Fruit fly (Drosophila melanogaster) whole organism, embryonic: ENCODE results near the gene Eig71Ej.
A peak's percentile ranks its signal among the peaks of the same experiment; 100 is the strongest.

Experiments
- Ada2b ChIP-seq: fragments of 200-800 bp; sonication (Bioruptor generic); IDR thresholded peaks from 2 replicates; pipeline ENCODE4 v1.3.6; 2022; ENCODE audit warnings: missing biosample characterization, missing genetic modification characterization
- Antp ChIP-seq: fragments of 200-800 bp; sonication (Bioruptor generic); optimal IDR thresholded peaks from 3 replicates; lab custom pipeline; 2016; ENCODE audit warnings: missing biosample characterization, missing genetic modification characterization
- CG10366 ChIP-seq: fragments of 200-800 bp; sonication (Bioruptor generic); IDR thresholded peaks from 2 replicates; pipeline ENCODE4 v1.3.6; 2022; ENCODE audit warnings: missing biosample characterization, missing genetic modification characterization
- CG10565 ChIP-seq: fragments of 200-800 bp; sonication (Bioruptor generic); optimal IDR thresholded peaks from 3 replicates; lab custom pipeline; 2016; ENCODE audit warnings: missing biosample characterization, mild to moderate bottlenecking, missing genetic modification characterization
- CG12071 ChIP-seq: fragments of 200-800 bp; sonication (Bioruptor generic); optimal IDR thresholded peaks from 3 replicates; lab custom pipeline; 2018; ENCODE audit warnings: missing biosample characterization, mild to moderate bottlenecking, missing genetic modification characterization
- CG12391 ChIP-seq: fragments of 200-800 bp; sonication (Bioruptor generic); optimal IDR thresholded peaks from 3 replicates; lab custom pipeline; 2018; ENCODE audit warnings: missing biosample characterization, mild to moderate bottlenecking, missing genetic modification characterization, moderate library complexity
- CG12744 ChIP-seq: fragments of 200-800 bp; sonication (Bioruptor generic); optimal IDR thresholded peaks from 2 replicates; lab custom pipeline; 2016; ENCODE audit warnings: missing biosample characterization, missing genetic modification characterization
- CG13775 ChIP-seq: fragments of 200-800 bp; sonication (Bioruptor generic); optimal IDR thresholded peaks from 3 replicates; lab custom pipeline; 2017; ENCODE audit warnings: missing biosample characterization, mild to moderate bottlenecking, missing genetic modification characterization
- CG15514 ChIP-seq: fragments of 200-800 bp; sonication (Bioruptor generic); optimal IDR thresholded peaks from 3 replicates; lab custom pipeline; 2017; ENCODE audit warnings: missing biosample characterization, missing genetic modification characterization, mild to moderate bottlenecking, moderate library complexity, missing genetic modification reagents
- CG17829 ChIP-seq: fragments of 200-800 bp; optimal IDR thresholded peaks from 2 replicates; lab custom pipeline; 2019; ENCODE audit warnings: missing biosample characterization, mild to moderate bottlenecking, missing genetic modification characterization, moderate library complexity
- CG2116 ChIP-seq: fragments of 200-800 bp; sonication (Bioruptor generic); optimal IDR thresholded peaks from 3 replicates; lab custom pipeline; 2018; ENCODE audit warnings: missing biosample characterization, mild to moderate bottlenecking, missing genetic modification characterization
- CG2120 ChIP-seq: fragments of 200-800 bp; sonication (Bioruptor generic); optimal IDR thresholded peaks from 3 replicates; lab custom pipeline; 2016; ENCODE audit warnings: missing biosample characterization, missing genetic modification characterization
- CG31365 ChIP-seq: fragments of 200-800 bp; sonication (Bioruptor generic); optimal IDR thresholded peaks from 2 replicates; lab custom pipeline; 2018; ENCODE audit warnings: missing biosample characterization, mild to moderate bottlenecking, missing genetic modification characterization
- CG3163 ChIP-seq: fragments of 200-800 bp; sonication (Bioruptor generic); optimal IDR thresholded peaks from 3 replicates; lab custom pipeline; 2016; ENCODE audit warnings: missing biosample characterization, missing genetic modification characterization
- CG6765 ChIP-seq: fragments of 200-800 bp; sonication (Bioruptor generic); optimal IDR thresholded peaks from 3 replicates; lab custom pipeline; 2017; ENCODE audit warnings: missing biosample characterization, mild to moderate bottlenecking, missing genetic modification characterization
- CG7556 ChIP-seq: fragments of 200-800 bp; sonication (Bioruptor generic); optimal IDR thresholded peaks from 2 replicates; lab custom pipeline; 2017; ENCODE audit warnings: missing biosample characterization, mild to moderate bottlenecking, missing genetic modification characterization
- CG7839 ChIP-seq: fragments of 200-800 bp; sonication (Bioruptor generic); optimal IDR thresholded peaks from 3 replicates; lab custom pipeline; 2018; ENCODE audit warnings: missing biosample characterization, mild to moderate bottlenecking, missing genetic modification characterization, moderate library complexity
- CG8281 ChIP-seq: fragments of 200-800 bp; sonication (Bioruptor generic); optimal IDR thresholded peaks from 2 replicates; lab custom pipeline; 2018; ENCODE audit warnings: missing biosample characterization, mild to moderate bottlenecking, missing genetic modification characterization, moderate library complexity
- CG8290 ChIP-seq, 3 experiments: fragments of 200-800 bp; sonication (Bioruptor generic); optimal IDR thresholded peaks; 2 replicates each; lab custom pipeline; 2016 to 2019; ENCODE audit warnings: missing biosample characterization in 3 of 3, missing genetic modification characterization in 3 of 3, mild to moderate bottlenecking in 2 of 3, moderate library complexity in 1 of 3
- CrebB ChIP-seq: fragments of 200-800 bp; sonication (Bioruptor generic); optimal IDR thresholded peaks from 3 replicates; lab custom pipeline; 2018; ENCODE audit warnings: missing biosample characterization, mild to moderate bottlenecking, missing genetic modification characterization
- Fer3 ChIP-seq: fragments of 200-800 bp; sonication (Bioruptor generic); optimal IDR thresholded peaks from 2 replicates; lab custom pipeline; 2018; ENCODE audit warnings: missing biosample characterization, mild to moderate bottlenecking, missing genetic modification characterization, moderate library complexity
- Gsc ChIP-seq: fragments of 200-800 bp; sonication (Bioruptor generic); IDR thresholded peaks from 2 replicates; pipeline ENCODE4 v1.3.6; 2022; ENCODE audit warnings: missing biosample characterization, missing genetic modification characterization
- MESR4 ChIP-seq: fragments of 200-800 bp; sonication (Bioruptor generic); optimal IDR thresholded peaks from 2 replicates; lab custom pipeline; 2018; ENCODE audit warnings: missing biosample characterization, mild to moderate bottlenecking, missing genetic modification characterization, moderate library complexity
- Mad ChIP-seq: fragments of 200-800 bp; sonication (Bioruptor generic); optimal IDR thresholded peaks from 2 replicates; lab custom pipeline; 2016; ENCODE audit warnings: missing biosample characterization, missing genetic modification characterization
- Med ChIP-seq: fragments of 200-800 bp; sonication (Bioruptor generic); peaks from one replicate; lab custom pipeline; 2016; ENCODE audit warnings: missing biosample characterization, missing genetic modification characterization, mild to moderate bottlenecking, inconsistent platforms, moderate library complexity
- NFAT ChIP-seq: fragments of 200-800 bp; sonication (Bioruptor generic); IDR thresholded peaks from 2 replicates; pipeline ENCODE4 v1.3.6; 2022; ENCODE audit warnings: missing biosample characterization, missing genetic modification characterization
- NfI ChIP-seq: fragments of 200-800 bp; sonication (Bioruptor generic); optimal IDR thresholded peaks from 3 replicates; lab custom pipeline; 2018; ENCODE audit warnings: missing biosample characterization, mild to moderate bottlenecking, missing genetic modification characterization, moderate library complexity
- Oaz ChIP-seq: fragments of 200-800 bp; sonication (Bioruptor generic); IDR thresholded peaks from 2 replicates; pipeline ENCODE4 v1.3.6; 2022; ENCODE audit warnings: missing biosample characterization, missing genetic modification characterization
- Optix ChIP-seq: fragments of 200-800 bp; sonication (Bioruptor generic); IDR thresholded peaks from 3 replicates; pipeline ENCODE4 v1.3.6; 2022; ENCODE audit warnings: missing biosample characterization, missing genetic modification characterization
- ac ChIP-seq: fragments of 200-800 bp; sonication (Bioruptor generic); optimal IDR thresholded peaks from 3 replicates; lab custom pipeline; 2017; ENCODE audit warnings: missing biosample characterization, mild to moderate bottlenecking, missing genetic modification characterization
- chif ChIP-seq, 2 experiments: fragments of 200-800 bp; sonication (Bioruptor generic); optimal IDR thresholded peaks; 3 replicates each; lab custom pipeline; 2016; ENCODE audit warnings: missing biosample characterization in 2 of 2, missing genetic modification characterization in 2 of 2
- dmrt99B ChIP-seq: fragments of 200-800 bp; sonication (Bioruptor generic); optimal IDR thresholded peaks from 2 replicates; lab custom pipeline; 2018; ENCODE audit warnings: missing biosample characterization, mild to moderate bottlenecking, missing genetic modification characterization, moderate library complexity
- eve ChIP-seq, 2 experiments: fragments of >200 bp; optimal IDR thresholded peaks; 2 replicates each; lab custom pipeline; 2017; ENCODE audit warnings: missing biosample characterization in 2 of 2, missing genetic modification characterization in 2 of 2
- exex ChIP-seq: fragments of 200-800 bp; sonication (Bioruptor generic); optimal IDR thresholded peaks from 4 replicates; lab custom pipeline; 2018; ENCODE audit warnings: missing biosample characterization, mild to moderate bottlenecking, missing genetic modification characterization, moderate library complexity
- fd102C ChIP-seq: fragments of 200-800 bp; sonication (Bioruptor generic); optimal IDR thresholded peaks from 2 replicates; lab custom pipeline; 2018; ENCODE audit warnings: missing biosample characterization, mild to moderate bottlenecking, missing genetic modification characterization, moderate library complexity
- gsb ChIP-seq: fragments of 200-800 bp; sonication (Bioruptor generic); IDR thresholded peaks from 2 replicates; pipeline ENCODE4 v1.3.6; 2022; ENCODE audit warnings: missing biosample characterization, missing genetic modification characterization
- jigr1 ChIP-seq: fragments of 200-800 bp; sonication (Bioruptor generic); IDR thresholded peaks from 3 replicates; pipeline ENCODE4 v1.3.6; 2022; ENCODE audit warnings: missing biosample characterization, missing genetic modification characterization
- kay ChIP-seq: fragments of 200-800 bp; sonication (Bioruptor generic); optimal IDR thresholded peaks from 2 replicates; lab custom pipeline; 2016; ENCODE audit warnings: missing biosample characterization, missing genetic modification characterization
- klu ChIP-seq: fragments of 200-800 bp; sonication (Bioruptor generic); IDR thresholded peaks from 2 replicates; pipeline ENCODE4 v1.3.6; 2022; ENCODE audit warnings: missing biosample characterization, missing genetic modification characterization
- lola ChIP-seq, 3 experiments: fragments of >200 bp in 2 of 3; fragments of 200-800 bp in 1 of 3; sonication (Bioruptor generic) in 1 of 3; optimal IDR thresholded peaks; 2 replicates each; lab custom pipeline; 2017 to 2019; ENCODE audit warnings: missing biosample characterization in 3 of 3, missing genetic modification characterization in 3 of 3, mild to moderate bottlenecking in 1 of 3, moderate library complexity in 1 of 3
- mam ChIP-seq: fragments of 200-800 bp; sonication (Bioruptor generic); optimal IDR thresholded peaks from 3 replicates; lab custom pipeline; 2016; ENCODE audit warnings: missing biosample characterization, missing genetic modification characterization
- peb ChIP-seq: fragments of 200-800 bp; sonication (Bioruptor generic); IDR thresholded peaks from 2 replicates; pipeline ENCODE4 v1.3.6; 2022; ENCODE audit warnings: missing biosample characterization, missing genetic modification characterization
- pnt ChIP-seq: fragments of 200-800 bp; sonication (Bioruptor generic); optimal IDR thresholded peaks from 3 replicates; lab custom pipeline; 2016; ENCODE audit warnings: missing biosample characterization, missing genetic modification characterization
- prd ChIP-seq, 3 experiments: fragments of >200 bp in 2 of 3; fragments of 200-800 bp in 1 of 3; sonication (Bioruptor generic) in 1 of 3; optimal IDR thresholded peaks in 2 of 3; IDR thresholded peaks in 1 of 3; 2 replicates in 2 of 3; 3 replicates in 1 of 3; pipeline versions ENCODE4 v1.3.6 to Lab custom; 2017 to 2022; ENCODE audit warnings: missing biosample characterization in 1 of 3, missing genetic modification characterization in 1 of 3
- scrt ChIP-seq: fragments of 200-800 bp; sonication (Bioruptor generic); optimal IDR thresholded peaks from 2 replicates; lab custom pipeline; 2018; ENCODE audit warnings: missing biosample characterization, mild to moderate bottlenecking, missing genetic modification characterization, moderate library complexity
- sens ChIP-seq: fragments of 200-800 bp; sonication (Bioruptor generic); peaks from one replicate; lab custom pipeline; 2016; ENCODE audit warnings: missing biosample characterization, missing genetic modification characterization
- sisA ChIP-seq: fragments of 200-800 bp; sonication (Bioruptor generic); IDR thresholded peaks from 2 replicates; pipeline ENCODE4 v1.3.6; 2022; ENCODE audit warnings: missing biosample characterization, missing genetic modification characterization
- slbo ChIP-seq: fragments of 200-800 bp; sonication (Bioruptor generic); IDR thresholded peaks from 2 replicates; pipeline ENCODE4 v1.3.6; 2022; ENCODE audit warnings: missing biosample characterization, missing genetic modification characterization
- tup ChIP-seq: fragments of 200-800 bp; sonication (Bioruptor generic); optimal IDR thresholded peaks from 2 replicates; lab custom pipeline; 2016; ENCODE audit warnings: missing biosample characterization, mild to moderate bottlenecking, missing genetic modification characterization, moderate library complexity
- vvl ChIP-seq: fragments of 200-800 bp; sonication (Bioruptor generic); IDR thresholded peaks from 2 replicates; pipeline ENCODE4 v1.3.6; 2022; ENCODE audit warnings: missing biosample characterization, missing genetic modification characterization
- zf30C ChIP-seq: fragments of 200-800 bp; sonication (Bioruptor generic); optimal IDR thresholded peaks from 3 replicates; lab custom pipeline; 2018; ENCODE audit warnings: missing biosample characterization, mild to moderate bottlenecking, missing genetic modification characterization

The Eig71Ej gene

dm6 chr3L:15639978-15640377 is 20.8 kb downstream of the Eig71Ej start (continued):
- TF ChIP-seq sisA (GFP tag; lab: Robert Waterston, UW): no peak
- no peak for TF ChIP-seq vvl (GFP tag; lab: Robert Waterston, UW)
- TF ChIP-seq klu (GFP tag; lab: Robert Waterston, UW): no peak
- TF ChIP-seq CG10366 (GFP tag; lab: Robert Waterston, UW): no peak
- peak; percentile 32 for TF ChIP-seq CG17829 (tag; lab: Kevin White, UChicago)
- TF ChIP-seq slbo (GFP tag; lab: Robert Waterston, UW): no peak
- no peak for TF ChIP-seq tup
- TF ChIP-seq CG31365: no peak
- no peak for TF ChIP-seq CG2120 (GFP tag; lab: Kevin White, UChicago)
- TF ChIP-seq gsb (GFP tag; lab: Robert Waterston, UW): no peak
- TF ChIP-seq NfI (GFP tag; lab: Kevin White, UChicago): no peak
- no peak for TF ChIP-seq Gsc (GFP tag; lab: Robert Waterston, UW)
- TF ChIP-seq Antp (GFP tag; lab: Kevin White, UChicago): peak; percentile 17
- TF ChIP-seq Oaz (GFP tag; lab: Robert Waterston, UW): no peak
- no peak for TF ChIP-seq CG2116
- no peak for TF ChIP-seq NFAT (GFP tag; lab: Robert Waterston, UW)
- no peak for TF ChIP-seq mam (GFP tag; lab: Kevin White, UChicago)
- no peak for TF ChIP-seq CG10565 (GFP tag; lab: Kevin White, UChicago)
- no peak for TF ChIP-seq CG13775 (GFP tag; lab: Kevin White, UChicago)
- TF ChIP-seq lola (GFP tag; optimal IDR thresholded peaks at IDR 0.05; lab: Kevin White, UChicago): peak in 1 of 3 experiments; percentile 26
- TF ChIP-seq pnt (GFP tag; lab: Kevin White, UChicago): peak; percentile 16
- TF ChIP-seq Optix (GFP tag; lab: Robert Waterston, UW): no peak
- TF ChIP-seq CG8281 (tag; lab: Kevin White, UChicago): no peak
- TF ChIP-seq MESR4 (GFP tag; lab: Kevin White, UChicago): no peak
- TF ChIP-seq CG3163 (GFP tag; lab: Kevin White, UChicago): no peak
- no peak for TF ChIP-seq CG12744 (GFP tag; lab: Kevin White, UChicago)
- TF ChIP-seq ac: no peak
- peak; percentile 4 for TF ChIP-seq dmrt99B
- no peak for TF ChIP-seq jigr1 (GFP tag; lab: Robert Waterston, UW)
- TF ChIP-seq CG7839 (tag; lab: Kevin White, UChicago): peak; percentile 16
- no peak for TF ChIP-seq Mad (GFP tag; lab: Kevin White, UChicago)
- peak; percentile 33 for TF ChIP-seq zf30C
- TF ChIP-seq Med (GFP tag; lab: Kevin White, UChicago): peak; percentile 31
- TF ChIP-seq Ada2b: no peak
- TF ChIP-seq scrt (GFP tag; lab: Kevin White, UChicago): peak; percentile 36
- TF ChIP-seq CG12391 (tag; lab: Kevin White, UChicago): peak; percentile 23
- TF ChIP-seq CG12071 (GFP tag; lab: Kevin White, UChicago): no peak
- no peak for TF ChIP-seq prd (optimal IDR thresholded peaks at IDR 0.05; lab: Kevin White, UChicago)
- peak; percentile 58; the same call in 1 of the 3 replicates for TF ChIP-seq prd (GFP tag; IDR thresholded peaks at IDR 0.05; lab: Robert Waterston, UW)
- no peak for TF ChIP-seq exex (tag; lab: Kevin White, UChicago)
- no peak for TF ChIP-seq Fer3 (tag; lab: Kevin White, UChicago)
- no peak for TF ChIP-seq kay (GFP tag; lab: Kevin White, UChicago)
- no peak for TF ChIP-seq eve (GFP tag; optimal IDR thresholded peaks at IDR 0.05; lab: Kevin White, UChicago)
- TF ChIP-seq CrebB (tag; lab: Kevin White, UChicago): no peak
- peak; percentile 36 for TF ChIP-seq sens
- no peak for TF ChIP-seq CG6765 (GFP tag; lab: Kevin White, UChicago)
- no peak for TF ChIP-seq CG8290 (GFP tag; optimal IDR thresholded peaks at IDR 0.05; lab: Kevin White, UChicago)
- no peak for TF ChIP-seq CG8290 (tag; optimal IDR thresholded peaks at IDR 0.05; lab: Kevin White, UChicago)
- no peak for TF ChIP-seq peb (GFP tag; lab: Robert Waterston, UW)
- peak in 1 of 2 experiments; percentile 40 for TF ChIP-seq chif (GFP tag; optimal IDR thresholded peaks at IDR 0.05; lab: Kevin White, UChicago)
- peak; percentile 2 for TF ChIP-seq CG7556 (GFP tag; lab: Kevin White, UChicago)
- TF ChIP-seq fd102C: peak; percentile 21
- no peak for TF ChIP-seq CG15514 (GFP tag; lab: Kevin White, UChicago)
